Worm (Caenorhabditis elegans): ENCODE measurements around the gene F22E5.12.

Gene F22E5.12

ce11 chrII:2656606-2657005 lies 9.9 kb upstream of the F22E5.12 start, which contains the start of gene sri-47:
Gene sri-47, plus strand, starts transcription at chrII:2656906.
- no peak for TF ChIP-seq hlh-1 (tag; optimal IDR thresholded peaks at IDR 0.05)
- TF ChIP-seq unc-39 (tag; optimal IDR thresholded peaks at IDR 0.05), result no peak

- TF ChIP-seq elt-3 (tag; optimal IDR thresholded peaks at IDR 0.05) (no peak), M03D4.4 (tag; optimal IDR thresholded peaks at IDR 0.05) (no peak), hlh-1 (tag; optimal IDR thresholded peaks at IDR 0.05) (no peak), tbx-8 (GFP tag; optimal IDR thresholded peaks at IDR 0.05) (no peak), nhr-2 (tag; optimal IDR thresholded peaks at IDR 0.05) (no peak), unc-120 (tag; optimal IDR thresholded peaks at IDR 0.05; ENCODE audit: poor library complexity, severe bottlenecking) (no peak), nhr-12 (tag; optimal IDR thresholded peaks at IDR 0.05) (no peak), snpc-4 (tag; optimal IDR thresholded peaks at IDR 0.05) (no peak), nhr-28 (tag; optimal IDR thresholded peaks at IDR 0.05) (no peak), elt-1 (tag; optimal IDR thresholded peaks at IDR 0.05; ENCODE audit: borderline replicate concordance, insufficient read depth) (no peak), ces-1 (GFP tag; optimal IDR thresholded peaks at IDR 0.05) (no peak), nhr-237 (tag; optimal IDR thresholded peaks at IDR 0.05) (no peak), lin-13 (tag; optimal IDR thresholded peaks at IDR 0.05) (no peak), lin-32 (GFP tag; optimal IDR thresholded peaks at IDR 0.05) (no peak), blmp-1 (tag; optimal IDR thresholded peaks at IDR 0.05) (no peak), ztf-11 (tag; optimal IDR thresholded peaks at IDR 0.05) (no peak), pha-4 (tag; optimal IDR thresholded peaks at IDR 0.05) (no peak), drap-1 (GFP tag; optimal IDR thresholded peaks at IDR 0.05) (no peak), mab-5 (tag; optimal IDR thresholded peaks at IDR 0.05) (no peak)
Measured at ce11 chrII:2649539-2649938, 2.9 kb upstream of the F22E5.12 start, which contains the start of the genes F22E5.13 and F22E5.6. Gene F22E5.13, minus strand, starts transcription at chrII:2649639. Gene F22E5.6, plus strand, starts transcription at chrII:2649835.

- TF ChIP-seq nhr-2 (tag; optimal IDR thresholded peaks at IDR 0.05) (no peak), ztf-11 (tag; optimal IDR thresholded peaks at IDR 0.05) (no peak), unc-62 (GFP tag; optimal IDR thresholded peaks at IDR 0.05) (no peak), sem-2 (GFP tag; optimal IDR thresholded peaks at IDR 0.05) (no peak), ham-2 (GFP tag; optimal IDR thresholded peaks at IDR 0.05) (no peak), snpc-4 (tag; optimal IDR thresholded peaks at IDR 0.05) (no peak), cnd-1 (tag; optimal IDR thresholded peaks at IDR 0.05) (no peak)
Measured at ce11 chrII:2649015-2649414, 2.4 kb upstream of the F22E5.12 start.

ce11 chrII:2644498-2644897 lies 2.2 kb downstream of the F22E5.12 start, which contains the start of gene F22E5.11:
Gene F22E5.11, minus strand, starts transcription at chrII:2644598.
- no peak for TF ChIP-seq lin-32 (GFP tag; optimal IDR thresholded peaks at IDR 0.05)
- no peak for TF ChIP-seq ceh-39 (tag; optimal IDR thresholded peaks at IDR 0.05)
- no peak for TF ChIP-seq unc-39 (tag; optimal IDR thresholded peaks at IDR 0.05)
- no peak for TF ChIP-seq nhr-28 (tag; optimal IDR thresholded peaks at IDR 0.05)
- no peak for TF ChIP-seq ztf-11 (tag; optimal IDR thresholded peaks at IDR 0.05)
- no peak for TF ChIP-seq nhr-2 (tag; optimal IDR thresholded peaks at IDR 0.05)
- no peak for TF ChIP-seq unc-62 (GFP tag; optimal IDR thresholded peaks at IDR 0.05)
- no peak for TF ChIP-seq bed-3 (GFP tag; optimal IDR thresholded peaks at IDR 0.05)
- no peak for TF ChIP-seq ceh-43 (GFP tag; optimal IDR thresholded peaks at IDR 0.05)
- TF ChIP-seq M03D4.4 (tag; optimal IDR thresholded peaks at IDR 0.05), result no peak

- TF ChIP-seq ham-2 (GFP tag; optimal IDR thresholded peaks at IDR 0.05) (no peak), ceh-39 (tag; optimal IDR thresholded peaks at IDR 0.05) (no peak), lsy-2 (tag; optimal IDR thresholded peaks at IDR 0.05) (no peak), tbx-8 (GFP tag; optimal IDR thresholded peaks at IDR 0.05) (no peak), nhr-237 (tag; optimal IDR thresholded peaks at IDR 0.05) (no peak), ceh-83 (GFP tag; optimal IDR thresholded peaks at IDR 0.05) (no peak), M03D4.4 (tag; optimal IDR thresholded peaks at IDR 0.05) (no peak)
Measured at ce11 chrII:2641777-2642176, 4.9 kb downstream of the F22E5.12 start, which contains the start of gene F22E5.7. Gene F22E5.7, plus strand, starts transcription at chrII:2642077.

ce11 chrII:2640982-2641381 lies 5.7 kb downstream of the F22E5.12 start, which contains the start of gene F22E5.23:
Gene F22E5.23, plus strand, starts transcription at chrII:2641282.
- TF ChIP-seq ceh-43 (GFP tag; optimal IDR thresholded peaks at IDR 0.05) (no peak), tbx-8 (GFP tag; optimal IDR thresholded peaks at IDR 0.05) (no peak), elt-1 (tag; optimal IDR thresholded peaks at IDR 0.05; ENCODE audit: borderline replicate concordance, insufficient read depth) (no peak)

All from whole organism, mixed stage, embryonic.